Worm (Caenorhabditis elegans): Measurements from ENCODE around the gene daf-37.

ce11 chrII:6250782-6251461 is 42.9 kb upstream of the daf-37 start, which contains the start of gene phb-2:
- TF ChIP-seq unc-62 (GFP tag; optimal IDR thresholded peaks at IDR 0.05) (peak; percentile 32), sptf-1 (tag; optimal IDR thresholded peaks at IDR 0.05) (peak; percentile 37), ceh-39 (tag; optimal IDR thresholded peaks at IDR 0.05) (peak; percentile 20), elt-3 (tag; optimal IDR thresholded peaks at IDR 0.05) (no peak)

Measured in whole organism, mixed stage, embryonic.